Fruit fly (Drosophila melanogaster) whole organism, pupa: ENCODE results near the gene trc.

Experiments used
- CG10348 ChIP-seq: fragments of 200-800 bp; sonication (Bioruptor generic); IDR thresholded peaks from 2 replicates; pipeline ENCODE4 v1.3.6; 2022; ENCODE audit warnings: missing biosample characterization, missing genetic modification characterization
- CG12605 ChIP-seq: fragments of 200-800 bp; sonication (Bioruptor generic); IDR thresholded peaks from 2 replicates; pipeline ENCODE4 v1.3.6; 2022; ENCODE audit warnings: missing biosample characterization, missing genetic modification characterization
- CG13204 ChIP-seq: fragments of 200-800 bp; sonication (Bioruptor generic); optimal IDR thresholded peaks from 2 replicates; lab custom pipeline; 2018; ENCODE audit warnings: missing biosample characterization, mild to moderate bottlenecking, missing genetic modification characterization, moderate library complexity
- CG17806 ChIP-seq: fragments of 200-800 bp; sonication (Bioruptor generic); optimal IDR thresholded peaks from 2 replicates; lab custom pipeline; 2018; ENCODE audit warnings: missing biosample characterization, mild to moderate bottlenecking, missing genetic modification characterization, moderate library complexity
- CG32121 ChIP-seq: fragments of 200-800 bp; sonication (Bioruptor generic); IDR thresholded peaks from 2 replicates; pipeline ENCODE4 v1.3.6; 2022; ENCODE audit warnings: missing biosample characterization, missing genetic modification characterization
- CG34367 ChIP-seq: fragments of 200-800 bp; sonication (Bioruptor generic); optimal IDR thresholded peaks from 2 replicates; lab custom pipeline; 2018; ENCODE audit warnings: missing biosample characterization, mild to moderate bottlenecking, missing genetic modification characterization
- CG8159 ChIP-seq: fragments of 200-800 bp; sonication (Bioruptor generic); optimal IDR thresholded peaks from 3 replicates; lab custom pipeline; 2018; ENCODE audit warnings: missing biosample characterization, mild to moderate bottlenecking, missing genetic modification characterization, moderate library complexity
- D1 ChIP-seq: fragments of 200-800 bp; sonication (Bioruptor generic); optimal IDR thresholded peaks from 2 replicates; lab custom pipeline; 2018; ENCODE audit warnings: missing biosample characterization, mild to moderate bottlenecking, missing genetic modification characterization, moderate library complexity
- EcR ChIP-seq: fragments of 200-800 bp; sonication (Bioruptor generic); optimal IDR thresholded peaks from 3 replicates; lab custom pipeline; 2019; ENCODE audit warnings: missing biosample characterization, missing genetic modification characterization, mild to moderate bottlenecking, moderate library complexity, missing genetic modification reagents
- Ets98B ChIP-seq: fragments of 200-800 bp; sonication (Bioruptor generic); IDR thresholded peaks from 2 replicates; pipeline ENCODE4 v1.3.6; 2022; ENCODE audit warnings: missing biosample characterization, missing genetic modification characterization
- Pif1A ChIP-seq: fragments of 200-800 bp; sonication (Bioruptor generic); optimal IDR thresholded peaks from 3 replicates; lab custom pipeline; 2016; ENCODE audit warnings: missing biosample characterization, missing genetic modification characterization
- Snoo ChIP-seq: fragments of 200-800 bp; sonication (Bioruptor generic); optimal IDR thresholded peaks from 3 replicates; lab custom pipeline; 2017; ENCODE audit warnings: missing biosample characterization, mild to moderate bottlenecking, missing genetic modification characterization, inconsistent platforms
- fd96Ca ChIP-seq: fragments of 200-800 bp; sonication (Bioruptor generic); IDR thresholded peaks from 3 replicates; pipeline ENCODE4 v1.3.6; 2022; ENCODE audit warnings: missing biosample characterization, missing genetic modification characterization
- rn ChIP-seq: fragments of 200-800 bp; sonication (Bioruptor generic); IDR thresholded peaks from 2 replicates; pipeline ENCODE4 v1.3.6; 2022; ENCODE audit warnings: missing biosample characterization, missing genetic modification characterization

DNA sequence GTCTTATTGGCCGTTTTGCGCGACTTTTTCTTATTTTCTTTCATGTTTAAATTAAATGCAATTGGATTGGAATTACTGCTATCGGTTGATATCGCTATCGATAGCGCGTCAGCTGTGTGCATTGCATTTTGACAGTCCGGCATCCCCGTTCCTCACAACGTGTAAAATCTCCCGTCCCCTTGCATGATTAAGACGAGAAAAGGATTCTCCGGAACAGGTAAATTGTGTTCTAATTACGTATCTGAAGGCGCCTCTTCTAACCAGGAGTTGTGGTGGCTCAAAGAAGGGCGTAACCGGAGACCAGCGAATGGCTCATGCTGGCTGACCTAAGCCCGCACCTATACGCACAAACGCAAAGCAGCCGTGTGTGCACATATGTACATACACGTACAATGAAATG lies 27.0 kb downstream of the trc start, which contains the start of the genes CG14104 and Kap-alpha1:
- TF ChIP-seq Ets98B (GFP tag; lab: Robert Waterston, UW) (no peak), CG10348 (GFP tag; lab: Robert Waterston, UW) (no peak), EcR (peak; percentile 33), CG12605 (GFP tag; lab: Robert Waterston, UW) (no peak), D1 (tag; lab: Kevin White, UChicago) (no peak), CG8159 (tag; lab: Kevin White, UChicago) (no peak), CG32121 (GFP tag; lab: Robert Waterston, UW) (no peak), rn (GFP tag; lab: Robert Waterston, UW) (no peak), Snoo (tag; lab: Kevin White, UChicago) (no peak), CG34367 (tag; lab: Kevin White, UChicago) (no peak), fd96Ca (no peak), CG13204 (GFP tag; lab: Kevin White, UChicago) (no peak), Pif1A (GFP tag; lab: Kevin White, UChicago) (no peak), CG17806 (no peak)
